Comparison of ENCODE assay signal across 1 fruit fly cellular context in genomic region chr2L:17484174-17484573, dm6.
TF ChIP-seq lines count a peak whose summit lies in the region.

TSS of gene GCS2beta (minus strand) at chr2L:17484307.
TSS of gene CG5131 (plus strand) at chr2L:17484501.

TF ChIP-seq in whole organism, embryonic, 481 proteins besides CTCF, POLR2A, EP300 and RAD21 (continued from another document and continues in another):
- peak; percentile 88 for TF ChIP-seq CG12104 (GFP tag; optimal IDR thresholded peaks at IDR 0.05; lab: Kevin White, UChicago)
- peak; percentile 55; the same call in 2 of the 3 replicates for TF ChIP-seq CG7963 (GFP tag; IDR thresholded peaks at IDR 0.05; lab: Robert Waterston, UW; ENCODE audit: partially characterized antibody)
- TF ChIP-seq CG17385 (GFP tag; optimal IDR thresholded peaks at IDR 0.05; lab: Kevin White, UChicago), result peak; percentile 78
- peak; percentile 74 for TF ChIP-seq Adf1 (GFP tag; IDR thresholded peaks at IDR 0.05; lab: Robert Waterston, UW)
- TF ChIP-seq CG18262 (tag; optimal IDR thresholded peaks at IDR 0.05; lab: Kevin White, UChicago), result peak; percentile 81
- TF ChIP-seq CG34376 (GFP tag; optimal IDR thresholded peaks at IDR 0.05; lab: Kevin White, UChicago), result peak; percentile 60
- TF ChIP-seq CG11560 (tag; IDR thresholded peaks at IDR 0.05; lab: Robert Waterston, UW), result peak; percentile 88
- peak; percentile 97 for TF ChIP-seq chn (GFP tag; optimal IDR thresholded peaks at IDR 0.05; lab: Kevin White, UChicago)
- TF ChIP-seq nau (GFP tag; optimal IDR thresholded peaks at IDR 0.05; lab: Kevin White, UChicago), result peak; percentile 85
- peak; percentile 97 for TF ChIP-seq CG34422 (GFP tag; IDR thresholded peaks at IDR 0.05; lab: Robert Waterston, UW)
- TF ChIP-seq corto (GFP tag; optimal IDR thresholded peaks at IDR 0.05; lab: Kevin White, UChicago), result peak; percentile 48
- TF ChIP-seq TFAM (GFP tag; optimal IDR thresholded peaks at IDR 0.05; lab: Kevin White, UChicago), result peak; percentile 51
- peak; percentile 90 for TF ChIP-seq gsb-n (tag; optimal IDR thresholded peaks at IDR 0.05; lab: Kevin White, UChicago)
- peak; percentile 31 for TF ChIP-seq CG7271 (tag; optimal IDR thresholded peaks at IDR 0.05; lab: Kevin White, UChicago)
- TF ChIP-seq Xbp1 (GFP tag; optimal IDR thresholded peaks at IDR 0.05; lab: Kevin White, UChicago), result peak; percentile 97
- TF ChIP-seq CG2202 (tag; optimal IDR thresholded peaks at IDR 0.05; lab: Kevin White, UChicago), result peak; percentile 64
- no peak for TF ChIP-seq grn (GFP tag; optimal IDR thresholded peaks at IDR 0.05; lab: Kevin White, UChicago)
- TF ChIP-seq CG12391 (tag; optimal IDR thresholded peaks at IDR 0.05; lab: Kevin White, UChicago), result peak; percentile 91
- peak; percentile 84 for TF ChIP-seq dmrt99B (tag; optimal IDR thresholded peaks at IDR 0.05; lab: Kevin White, UChicago)
- TF ChIP-seq CG3995 (GFP tag; optimal IDR thresholded peaks at IDR 0.05; lab: Kevin White, UChicago), result peak; percentile 71
- peak; percentile 92 for TF ChIP-seq CG10209 (GFP tag; optimal IDR thresholded peaks at IDR 0.05; lab: Kevin White, UChicago)
- peak; percentile 82; the same call in 2 of the 4 replicates for TF ChIP-seq chinmo (GFP tag; IDR thresholded peaks at IDR 0.05; lab: Robert Waterston, UW; ENCODE audit: partially characterized antibody)
- TF ChIP-seq CG6765 (GFP tag; optimal IDR thresholded peaks at IDR 0.05; lab: Kevin White, UChicago), result peak; percentile 73
- peak; percentile 95 for TF ChIP-seq lmd (GFP tag; IDR thresholded peaks at IDR 0.05; lab: Robert Waterston, UW)
- peak; percentile 93 for TF ChIP-seq CG30431 (GFP tag; optimal IDR thresholded peaks at IDR 0.05; lab: Kevin White, UChicago)
- peak; percentile 90 for TF ChIP-seq CG2712 (tag; optimal IDR thresholded peaks at IDR 0.05; lab: Kevin White, UChicago)
- TF ChIP-seq fd3F (GFP tag; optimal IDR thresholded peaks at IDR 0.05; lab: Kevin White, UChicago), result peak; percentile 90
- peak; percentile 90 for TF ChIP-seq Poxn (GFP tag; IDR thresholded peaks at IDR 0.05; lab: Robert Waterston, UW)
- TF ChIP-seq CG11247 (GFP tag; IDR thresholded peaks at IDR 0.05; lab: Robert Waterston, UW), result peak; percentile 96
- peak; percentile 53 for TF ChIP-seq sqz (GFP tag; optimal IDR thresholded peaks at IDR 0.05; lab: Kevin White, UChicago)
- peak; percentile 97 for TF ChIP-seq pum (GFP tag; optimal IDR thresholded peaks at IDR 0.05; lab: Kevin White, UChicago)
- no peak for TF ChIP-seq CG15479 (GFP tag; optimal IDR thresholded peaks at IDR 0.05; lab: Kevin White, UChicago)
- TF ChIP-seq Bteb2 (GFP tag; optimal IDR thresholded peaks at IDR 0.05; lab: Kevin White, UChicago), result peak; percentile 95
- peak; percentile 55; the same call in 1 of the 3 replicates for TF ChIP-seq mld (GFP tag; IDR thresholded peaks at IDR 0.05; lab: Robert Waterston, UW; ENCODE audit: partially characterized antibody)
- peak; percentile 100 for TF ChIP-seq Med (GFP tag; lab: Kevin White, UChicago)
- peak; percentile 91 for TF ChIP-seq Meics (GFP tag; optimal IDR thresholded peaks at IDR 0.05; lab: Kevin White, UChicago)
- peak; percentile 92 for TF ChIP-seq crc (GFP tag; optimal IDR thresholded peaks at IDR 0.05; lab: Kevin White, UChicago)
- peak; percentile 86 for TF ChIP-seq zen (tag; optimal IDR thresholded peaks at IDR 0.05; lab: Kevin White, UChicago)
- peak; percentile 49 for TF ChIP-seq gfzf (GFP tag; optimal IDR thresholded peaks at IDR 0.05; lab: Kevin White, UChicago)
- TF ChIP-seq CG43689 (GFP tag; IDR thresholded peaks at IDR 0.05; lab: Robert Waterston, UW), result peak; percentile 72
- peak; percentile 51; the same call in 1 of the 2 replicates for TF ChIP-seq CkIIα-i1 (GFP tag; IDR thresholded peaks at IDR 0.05; lab: Robert Waterston, UW)
- peak; percentile 88 for TF ChIP-seq dm (GFP tag; optimal IDR thresholded peaks at IDR 0.05; lab: Kevin White, UChicago)
- peak; percentile 93 for TF ChIP-seq bcd (GFP tag; optimal IDR thresholded peaks at IDR 0.05; lab: Kevin White, UChicago)
- peak; percentile 94 for TF ChIP-seq slp2 (GFP tag; optimal IDR thresholded peaks at IDR 0.05; lab: Kevin White, UChicago)
- peak; percentile 90 for TF ChIP-seq caup (GFP tag; optimal IDR thresholded peaks at IDR 0.05; lab: Kevin White, UChicago; ENCODE audit: severe bottlenecking)
- peak; percentile 94 for TF ChIP-seq ranshi (GFP tag; IDR thresholded peaks at IDR 0.05; lab: Robert Waterston, UW)
- TF ChIP-seq CG10979 (tag; optimal IDR thresholded peaks at IDR 0.05; lab: Kevin White, UChicago), result peak; percentile 78
- TF ChIP-seq CG14965 (GFP tag; optimal IDR thresholded peaks at IDR 0.05; lab: Kevin White, UChicago; ENCODE audit: borderline replicate concordance), result peak; percentile 51
- peak; percentile 74 for TF ChIP-seq CG6791 (GFP tag; IDR thresholded peaks at IDR 0.05; lab: Robert Waterston, UW; ENCODE audit: partially characterized antibody)
- peak; percentile 94 for TF ChIP-seq Ada2b (GFP tag; IDR thresholded peaks at IDR 0.05; lab: Robert Waterston, UW)
- peak; percentile 80 for TF ChIP-seq gcm (GFP tag; optimal IDR thresholded peaks at IDR 0.05; lab: Kevin White, UChicago)
- TF ChIP-seq so (GFP tag; IDR thresholded peaks at IDR 0.05; lab: Robert Waterston, UW), result peak; percentile 90
- peak; percentile 92 for TF ChIP-seq ase (GFP tag; IDR thresholded peaks at IDR 0.05; lab: Robert Waterston, UW)
- TF ChIP-seq eve (GFP tag; optimal IDR thresholded peaks at IDR 0.05; lab: Kevin White, UChicago), result no peak
- TF ChIP-seq CG4360 (GFP tag; IDR thresholded peaks at IDR 0.05; lab: Robert Waterston, UW), result peak; percentile 49; the same call in 1 of the 2 replicates
- peak; percentile 94 for TF ChIP-seq CG2889 (GFP tag; IDR thresholded peaks at IDR 0.05; lab: Robert Waterston, UW)
- peak; percentile 71 for TF ChIP-seq CG15601 (tag; optimal IDR thresholded peaks at IDR 0.05; lab: Kevin White, UChicago)
- TF ChIP-seq CG12769 (tag; optimal IDR thresholded peaks at IDR 0.05; lab: Kevin White, UChicago), result peak; percentile 98
- peak; percentile 66 for TF ChIP-seq CG30020 (tag; optimal IDR thresholded peaks at IDR 0.05; lab: Kevin White, UChicago)
- peak; percentile 95 for TF ChIP-seq CG14441 (GFP tag; IDR thresholded peaks at IDR 0.05; lab: Robert Waterston, UW)
- peak; percentile 97 for TF ChIP-seq ind (GFP tag; optimal IDR thresholded peaks at IDR 0.05; lab: Kevin White, UChicago)
- peak; percentile 71 for TF ChIP-seq hkb (optimal IDR thresholded peaks at IDR 0.05; lab: Kevin White, UChicago)
- peak; percentile 93 for TF ChIP-seq hkb (GFP tag; IDR thresholded peaks at IDR 0.05; lab: Robert Waterston, UW)
- peak; percentile 97 for TF ChIP-seq vfl (GFP tag; optimal IDR thresholded peaks at IDR 0.05; lab: Kevin White, UChicago)
- no peak for TF ChIP-seq pan (optimal IDR thresholded peaks at IDR 0.05; lab: Kevin White, UChicago)
- TF ChIP-seq pan (GFP tag; optimal IDR thresholded peaks at IDR 0.05 in 1 of 2, IDR thresholded peaks at IDR 0.05 in 1 of 2), result peak in 1 of 2 experiments; percentile 95
- TF ChIP-seq HLH54F (GFP tag; optimal IDR thresholded peaks at IDR 0.05; lab: Kevin White, UChicago), result peak; percentile 98
- peak; percentile 94 for TF ChIP-seq Rx (GFP tag; IDR thresholded peaks at IDR 0.05; lab: Robert Waterston, UW)
- peak; percentile 24 for TF ChIP-seq CG4707 (GFP tag; optimal IDR thresholded peaks at IDR 0.05; lab: Kevin White, UChicago)
- peak; percentile 94 for TF ChIP-seq CG9215 (GFP tag; IDR thresholded peaks at IDR 0.05; lab: Robert Waterston, UW)
- peak; percentile 80 for TF ChIP-seq B-H2 (GFP tag; optimal IDR thresholded peaks at IDR 0.05; lab: Kevin White, UChicago)
- peak; percentile 62 for TF ChIP-seq btn (GFP tag; optimal IDR thresholded peaks at IDR 0.05; lab: Kevin White, UChicago)
- peak; percentile 67 for TF ChIP-seq Dip2 (GFP tag; IDR thresholded peaks at IDR 0.05; lab: Robert Waterston, UW)
- TF ChIP-seq jigr1 (GFP tag; IDR thresholded peaks at IDR 0.05; lab: Robert Waterston, UW), result peak; percentile 81
- TF ChIP-seq Sry-δ (GFP tag; optimal IDR thresholded peaks at IDR 0.05; lab: Kevin White, UChicago), result peak; percentile 96
- TF ChIP-seq CG10565 (GFP tag; optimal IDR thresholded peaks at IDR 0.05; lab: Kevin White, UChicago), result peak; percentile 61
- TF ChIP-seq Dek (tag; optimal IDR thresholded peaks at IDR 0.05; lab: Kevin White, UChicago), result peak; percentile 89
- no peak for TF ChIP-seq sc (optimal IDR thresholded peaks at IDR 0.05; lab: Kevin White, UChicago)
- peak; percentile 72 for TF ChIP-seq sc (GFP tag; optimal IDR thresholded peaks at IDR 0.05; lab: Kevin White, UChicago)
- TF ChIP-seq ro (GFP tag; IDR thresholded peaks at IDR 0.05; lab: Robert Waterston, UW), result peak; percentile 75
- TF ChIP-seq CG8944 (GFP tag; optimal IDR thresholded peaks at IDR 0.05; lab: Kevin White, UChicago), result peak; percentile 97
- peak; percentile 78 for TF ChIP-seq CG6683 (GFP tag; optimal IDR thresholded peaks at IDR 0.05; lab: Kevin White, UChicago)
- peak; percentile 67 for TF ChIP-seq CG10959 (GFP tag; IDR thresholded peaks at IDR 0.05; lab: Robert Waterston, UW)
- peak; percentile 87 for TF ChIP-seq Bgb (GFP tag; IDR thresholded peaks at IDR 0.05; lab: Robert Waterston, UW; ENCODE audit: partially characterized antibody)
- TF ChIP-seq Fer1 (GFP tag; optimal IDR thresholded peaks at IDR 0.05; lab: Kevin White, UChicago), result no peak
- TF ChIP-seq CG1792 (GFP tag; optimal IDR thresholded peaks at IDR 0.05; lab: Kevin White, UChicago), result peak; percentile 93
- peak; percentile 58 for TF ChIP-seq fd64A (GFP tag; optimal IDR thresholded peaks at IDR 0.05; lab: Kevin White, UChicago)
- TF ChIP-seq CG16813 (GFP tag; IDR thresholded peaks at IDR 0.05; lab: Robert Waterston, UW; ENCODE audit: partially characterized antibody), result peak; percentile 94
- peak; percentile 91 for TF ChIP-seq tgo (GFP tag; IDR thresholded peaks at IDR 0.05; lab: Robert Waterston, UW)
- peak; percentile 92 for TF ChIP-seq PHDP (tag; optimal IDR thresholded peaks at IDR 0.05; lab: Kevin White, UChicago)
- peak; percentile 56 for TF ChIP-seq Spps (tag; optimal IDR thresholded peaks at IDR 0.05; lab: Kevin White, UChicago)
- TF ChIP-seq Atf3 (GFP tag; optimal IDR thresholded peaks at IDR 0.05; lab: Kevin White, UChicago), result peak; percentile 91
- TF ChIP-seq Ets65A (GFP tag; lab: Kevin White, UChicago), result peak; percentile 100
- peak; percentile 84 for TF ChIP-seq CG11093 (GFP tag; IDR thresholded peaks at IDR 0.05; lab: Robert Waterston, UW)
- peak; percentile 93 for TF ChIP-seq CG10366 (GFP tag; IDR thresholded peaks at IDR 0.05; lab: Robert Waterston, UW)
- peak; percentile 86 for TF ChIP-seq fd96Cb (tag; optimal IDR thresholded peaks at IDR 0.05; lab: Kevin White, UChicago)
- peak; percentile 95 to 96 for TF ChIP-seq chif (GFP tag; optimal IDR thresholded peaks at IDR 0.05; lab: Kevin White, UChicago)
- TF ChIP-seq Lhr (GFP tag; optimal IDR thresholded peaks at IDR 0.05; lab: Kevin White, UChicago), result peak; percentile 74
- peak; percentile 71 for TF ChIP-seq CG10543 (GFP tag; optimal IDR thresholded peaks at IDR 0.05; lab: Kevin White, UChicago)
- TF ChIP-seq onecut (GFP tag; IDR thresholded peaks at IDR 0.05; lab: Robert Waterston, UW), result no peak
- peak; percentile 31 for TF ChIP-seq bigmax (GFP tag; optimal IDR thresholded peaks at IDR 0.05; lab: Kevin White, UChicago)
- TF ChIP-seq pros (GFP tag; optimal IDR thresholded peaks at IDR 0.05; lab: Kevin White, UChicago), result no peak
- TF ChIP-seq CG2120 (GFP tag; optimal IDR thresholded peaks at IDR 0.05; lab: Kevin White, UChicago), result peak; percentile 98
- peak; percentile 23 for TF ChIP-seq Sry-β (GFP tag; optimal IDR thresholded peaks at IDR 0.05; lab: Kevin White, UChicago)
- TF ChIP-seq Neu2 (GFP tag; optimal IDR thresholded peaks at IDR 0.05; lab: Kevin White, UChicago; ENCODE audit: borderline replicate concordance), result peak; percentile 78
- TF ChIP-seq wek (GFP tag; optimal IDR thresholded peaks at IDR 0.05; lab: Kevin White, UChicago), result peak; percentile 72
- no peak for TF ChIP-seq usp (GFP tag; optimal IDR thresholded peaks at IDR 0.05; lab: Kevin White, UChicago)
- TF ChIP-seq bowl (GFP tag; IDR thresholded peaks at IDR 0.05; lab: Robert Waterston, UW), result peak; percentile 71; the same call in 1 of the 2 replicates
- peak; percentile 92 for TF ChIP-seq luna (GFP tag; optimal IDR thresholded peaks at IDR 0.05; lab: Kevin White, UChicago)
- TF ChIP-seq zfh1 (GFP tag; IDR thresholded peaks at IDR 0.05; lab: Robert Waterston, UW), result peak; percentile 96
- TF ChIP-seq CG10462 (GFP tag; optimal IDR thresholded peaks at IDR 0.05; lab: Kevin White, UChicago), result peak; percentile 89
- peak; percentile 79 for TF ChIP-seq twi (tag; optimal IDR thresholded peaks at IDR 0.05; lab: Kevin White, UChicago)
- peak; percentile 95 for TF ChIP-seq maf-S (GFP tag; optimal IDR thresholded peaks at IDR 0.05; lab: Kevin White, UChicago)
- TF ChIP-seq CG4820 (GFP tag; optimal IDR thresholded peaks at IDR 0.05; lab: Kevin White, UChicago), result peak; percentile 92
- TF ChIP-seq Hey (tag; optimal IDR thresholded peaks at IDR 0.05; lab: Kevin White, UChicago), result peak; percentile 60
- peak; percentile 66 for TF ChIP-seq CG10321 (GFP tag; IDR thresholded peaks at IDR 0.05; lab: Robert Waterston, UW)
- peak; percentile 93 for TF ChIP-seq Sox102F (GFP tag; optimal IDR thresholded peaks at IDR 0.05; lab: Kevin White, UChicago)
- peak; percentile 38; the same call in 1 of the 3 replicates for TF ChIP-seq sr (GFP tag; IDR thresholded peaks at IDR 0.05; lab: Robert Waterston, UW)
- TF ChIP-seq her (GFP tag; optimal IDR thresholded peaks at IDR 0.05; lab: Kevin White, UChicago), result peak; percentile 92
- TF ChIP-seq CG17802 (tag; optimal IDR thresholded peaks at IDR 0.05; lab: Kevin White, UChicago), result peak; percentile 73
- TF ChIP-seq Sin3A (optimal IDR thresholded peaks at IDR 0.05; lab: Kevin White, UChicago), result peak; percentile 98
- TF ChIP-seq CG12219 (GFP tag; optimal IDR thresholded peaks at IDR 0.05; lab: Kevin White, UChicago), result peak; percentile 81
- peak; percentile 92 for TF ChIP-seq Xrp1 (GFP tag; IDR thresholded peaks at IDR 0.05; lab: Robert Waterston, UW)
- no peak for TF ChIP-seq fd102C (GFP tag; optimal IDR thresholded peaks at IDR 0.05; lab: Kevin White, UChicago)
- TF ChIP-seq Dbx (GFP tag; IDR thresholded peaks at IDR 0.05; lab: Robert Waterston, UW), result peak; percentile 95
- peak; percentile 97 for TF ChIP-seq shn (GFP tag; optimal IDR thresholded peaks at IDR 0.05; lab: Kevin White, UChicago)
- peak; percentile 95 for TF ChIP-seq CG6272 (GFP tag; IDR thresholded peaks at IDR 0.05; lab: Robert Waterston, UW)
- TF ChIP-seq tup (GFP tag; optimal IDR thresholded peaks at IDR 0.05; lab: Kevin White, UChicago), result peak; percentile 85
- peak; percentile 97 for TF ChIP-seq HmgD (GFP tag; optimal IDR thresholded peaks at IDR 0.05; lab: Kevin White, UChicago)
- TF ChIP-seq CG3847 (GFP tag; IDR thresholded peaks at IDR 0.05; lab: Robert Waterston, UW), result peak; percentile 96
